Worm (Caenorhabditis elegans) whole organism, midembryonic: ENCODE data around the gene ntr-2.

Experiments
- T22C8.4 ChIP-seq: fragments of 200-800 bp; sonication (Bioruptor generic); IDR thresholded peaks from 2 replicates; pipeline ENCODE4 v1.3.6; 2022; ENCODE audit warnings: missing genetic modification characterization, missing compliant biosample characterization
- cog-1 ChIP-seq: sonication (generic microtip); optimal IDR thresholded peaks from 2 replicates; lab custom pipeline; 2016; ENCODE audit warnings: missing genetic modification characterization, missing compliant biosample characterization
- flt-1 ChIP-seq: fragments of 200-800 bp; sonication (Bioruptor generic); IDR thresholded peaks from 2 replicates; pipeline ENCODE4 v1.3.6; 2022; ENCODE audit warnings: missing genetic modification characterization, missing compliant biosample characterization
- klf-2 ChIP-seq: fragments of 200-800 bp; sonication (Bioruptor generic); conservative IDR thresholded peaks from 2 replicates; pipeline ENCODE4 v1.3.6; 2022; ENCODE audit warnings: missing genetic modification reagents, missing genetic modification characterization, missing compliant biosample characterization
- ref-1 ChIP-seq: fragments of 200-800 bp; sonication (Bioruptor generic); conservative IDR thresholded peaks from 2 replicates; pipeline ENCODE4 v1.3.6; 2022; ENCODE audit warnings: missing genetic modification reagents, missing genetic modification characterization, missing compliant biosample characterization
- tab-1 ChIP-seq: fragments of 200-800 bp; sonication (Bioruptor generic); IDR thresholded peaks from 2 replicates; pipeline ENCODE4 v1.3.6; 2022; ENCODE audit warnings: missing genetic modification characterization, missing compliant biosample characterization
- ztf-29 ChIP-seq: fragments of 200-800 bp; sonication (Bioruptor generic); IDR thresholded peaks from 2 replicates; pipeline ENCODE4 v1.3.6; 2022; ENCODE audit warnings: missing genetic modification reagents, missing genetic modification characterization, missing compliant biosample characterization

DNA sequence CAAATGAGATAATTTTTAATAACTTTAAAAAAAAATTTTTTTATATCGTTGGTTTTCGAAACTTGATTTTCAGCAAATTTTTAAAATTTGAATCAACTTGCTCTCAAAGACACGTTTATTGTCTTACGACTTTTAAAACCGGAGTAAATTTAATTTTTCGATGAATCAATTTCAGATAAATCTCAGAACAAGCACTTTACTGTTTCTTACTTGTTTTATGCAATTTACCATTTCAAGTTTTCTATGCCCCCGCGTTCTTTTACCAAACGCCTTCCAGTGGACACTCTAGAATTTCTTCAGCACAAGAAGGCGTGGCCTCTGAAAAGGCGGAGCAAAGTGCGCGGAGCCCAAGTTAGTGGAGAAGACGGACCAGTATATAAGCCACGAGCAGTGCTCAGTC lies 47.6 kb downstream of the ntr-2 start, which contains the start of gene flp-8:
- no peak for TF ChIP-seq ztf-29
- no peak for TF ChIP-seq ref-1 (GFP tag; lab: Robert Waterston, UW)
- TF ChIP-seq tab-1 (GFP tag; lab: Robert Waterston, UW) = no peak
- no peak for TF ChIP-seq klf-2
- TF ChIP-seq T22C8.4 (GFP tag; lab: Robert Waterston, UW) = no peak
- TF ChIP-seq cog-1 = no peak
- TF ChIP-seq flt-1 (GFP tag; lab: Robert Waterston, UW) = no peak
